Worm (Caenorhabditis elegans) whole organism, L1 larva: Measurements from ENCODE around the gene isp-1.

Source experiments
- hpl-2 ChIP-seq: fragments of 150-350 bp; optimal IDR thresholded peaks from 2 replicates; lab custom pipeline; 2014; ENCODE audit warnings: missing biosample characterization, missing genetic modification reagents, missing genetic modification characterization
- jun-1 ChIP-seq: fragments of 150-350 bp; optimal IDR thresholded peaks from 2 replicates; lab custom pipeline; 2014; ENCODE audit warnings: missing biosample characterization, missing genetic modification reagents, missing genetic modification characterization
- rnt-1 ChIP-seq: sonication (generic microtip); optimal IDR thresholded peaks from 2 replicates; lab custom pipeline; 2016; ENCODE audit warnings: mild to moderate bottlenecking, missing genetic modification characterization, moderate library complexity, missing compliant biosample characterization
- unc-62 ChIP-seq: fragments of 150-350 bp; optimal IDR thresholded peaks from 2 replicates; lab custom pipeline; 2014; ENCODE audit warnings: missing biosample characterization, missing genetic modification reagents, missing genetic modification characterization

DNA sequence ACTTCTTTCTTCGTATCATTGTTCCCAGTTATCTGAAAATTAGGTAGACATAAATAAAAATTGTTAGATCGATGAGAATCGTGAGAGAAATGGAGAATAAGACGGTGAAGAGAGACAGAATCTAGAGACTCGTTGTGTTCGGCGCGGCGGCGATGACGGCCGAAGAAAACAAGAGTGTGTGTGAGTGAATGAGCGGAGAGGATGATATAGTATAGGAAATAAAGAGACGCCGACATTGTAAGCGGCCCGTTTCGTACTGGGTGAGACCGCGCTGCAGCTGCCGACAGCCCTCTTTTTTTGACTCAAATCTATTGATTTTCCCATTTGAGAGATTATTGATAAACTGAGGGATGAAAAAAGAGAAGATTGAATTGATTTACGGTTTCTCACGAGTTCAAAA lies 23.7 kb downstream of the isp-1 start, which contains the start of gene Y42H9AR.4:
- TF ChIP-seq rnt-1: peak; percentile 43
- no peak for TF ChIP-seq unc-62 (GFP tag; lab: Kevin White, UChicago)
- no peak for TF ChIP-seq hpl-2
- no peak for TF ChIP-seq jun-1
